Fruit fly (Drosophila melanogaster): ENCODE results near the gene CG4291.

CG4291 gene

DNA sequence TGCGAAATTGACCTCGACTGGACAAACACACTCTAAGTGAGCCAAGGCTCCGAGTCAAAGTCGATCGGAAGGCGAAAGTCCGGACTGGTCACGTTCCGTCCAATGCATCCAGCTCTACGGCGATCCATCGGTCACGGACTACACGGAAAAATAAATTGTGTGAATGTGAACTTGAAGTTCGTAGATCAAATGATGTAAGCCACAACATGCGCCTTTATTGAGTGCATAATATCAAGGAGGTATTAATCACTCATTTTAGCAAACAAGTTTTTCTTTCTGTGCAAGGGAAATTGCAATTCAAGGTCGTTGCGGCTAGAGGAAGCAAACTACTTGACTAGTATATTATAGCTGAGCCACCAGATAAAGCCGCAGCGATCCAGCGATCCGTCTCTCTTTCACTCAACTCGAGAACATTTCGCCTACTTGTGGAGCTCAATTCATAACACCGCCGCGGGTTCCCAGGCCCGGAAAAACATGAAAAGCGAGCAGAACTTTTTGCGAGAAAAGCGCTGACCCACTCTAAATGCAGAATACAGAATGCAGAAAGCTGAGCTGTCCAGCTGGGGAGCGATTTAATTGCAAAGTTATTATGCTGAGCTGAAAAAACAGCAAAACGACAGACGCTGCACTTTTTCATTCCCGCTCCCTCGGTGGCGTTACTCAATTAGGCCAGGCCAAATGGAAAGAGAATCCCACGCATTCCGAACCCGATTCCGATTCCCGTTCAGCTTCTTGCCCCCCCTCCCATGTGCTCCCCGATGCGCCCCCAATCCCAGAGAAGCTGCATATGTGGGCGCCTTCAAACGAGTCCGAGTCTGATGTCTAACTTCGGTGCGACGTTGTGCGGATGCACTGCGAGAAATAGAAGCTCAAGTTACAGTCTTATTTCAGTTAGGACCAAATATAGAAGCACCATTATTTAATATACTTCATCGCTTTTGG lies 8.4 kb downstream of the CG4291 start (continued):
- TF ChIP-seq CG10631 (GFP tag; optimal IDR thresholded peaks at IDR 0.05) (peak; percentile 41), net (GFP tag; optimal IDR thresholded peaks at IDR 0.05) (peak; percentile 36), CG6854 (GFP tag; optimal IDR thresholded peaks at IDR 0.05) (peak; percentile 16), CG7368 (GFP tag; optimal IDR thresholded peaks at IDR 0.05) (peak; percentile 18)

DNA sequence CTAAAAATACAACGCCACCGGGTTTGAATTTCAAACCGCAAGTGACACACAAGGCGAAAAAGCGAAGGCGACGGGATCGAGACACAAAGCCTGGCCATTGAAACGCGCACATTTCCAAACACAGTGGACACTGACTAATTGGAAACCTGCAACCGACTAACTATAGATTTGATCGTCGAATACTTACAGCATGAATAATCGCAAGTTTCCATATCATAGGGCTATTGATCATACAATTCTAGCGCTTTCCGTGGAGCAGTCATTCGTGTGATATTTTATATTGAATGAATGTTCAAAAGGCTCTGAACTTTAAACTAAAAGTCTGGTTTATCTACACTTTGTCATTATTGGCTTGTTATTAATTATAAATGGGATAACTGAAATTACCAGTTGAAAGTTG lies 9.2 kb downstream of the CG4291 start:
- TF ChIP-seq CG3032 (tag; optimal IDR thresholded peaks at IDR 0.05): no peak
- peak; percentile 35 for TF ChIP-seq CG32006 (GFP tag; optimal IDR thresholded peaks at IDR 0.05)
- TF ChIP-seq CG3919 (GFP tag; optimal IDR thresholded peaks at IDR 0.05): no peak
- TF ChIP-seq Met (GFP tag; optimal IDR thresholded peaks at IDR 0.05): peak; percentile 52
- TF ChIP-seq Ets96B (tag; optimal IDR thresholded peaks at IDR 0.05): no peak
- no peak for TF ChIP-seq spab (GFP tag; optimal IDR thresholded peaks at IDR 0.05)
- no peak for TF ChIP-seq CG8119 (GFP tag; IDR thresholded peaks at IDR 0.05)
- TF ChIP-seq topi (GFP tag; optimal IDR thresholded peaks at IDR 0.05): peak; percentile 17
- peak; percentile 4 for TF ChIP-seq Sox102F (GFP tag; optimal IDR thresholded peaks at IDR 0.05)
- peak; percentile 30 for TF ChIP-seq Eip75B (GFP tag; optimal IDR thresholded peaks at IDR 0.05)
- no peak for TF ChIP-seq Smox (GFP tag; optimal IDR thresholded peaks at IDR 0.05)
- no peak for TF ChIP-seq CG11902 (GFP tag; optimal IDR thresholded peaks at IDR 0.05)
- no peak for TF ChIP-seq CG6854 (GFP tag; optimal IDR thresholded peaks at IDR 0.05)
- peak; percentile 36 for TF ChIP-seq OdsH (GFP tag; optimal IDR thresholded peaks at IDR 0.05)
- no peak for TF ChIP-seq ss (GFP tag; optimal IDR thresholded peaks at IDR 0.05)
- TF ChIP-seq CG15336 (GFP tag; IDR thresholded peaks at IDR 0.05): no peak
- peak; percentile 3 for TF ChIP-seq Lpt (GFP tag; optimal IDR thresholded peaks at IDR 0.05)
- no peak for TF ChIP-seq svp (GFP tag)
- no peak for TF ChIP-seq CG11294 (GFP tag; IDR thresholded peaks at IDR 0.05)
- TF ChIP-seq acj6 (GFP tag; optimal IDR thresholded peaks at IDR 0.05): no peak
- TF ChIP-seq CG8632 (GFP tag; optimal IDR thresholded peaks at IDR 0.05): no peak
- TF ChIP-seq Eip78C (GFP tag): peak; percentile 62
- TF ChIP-seq CG31627 (GFP tag; optimal IDR thresholded peaks at IDR 0.05): peak; percentile 40
- TF ChIP-seq CG10669 (GFP tag; optimal IDR thresholded peaks at IDR 0.05): no peak
- no peak for TF ChIP-seq CG6163 (GFP tag; IDR thresholded peaks at IDR 0.05)
- TF ChIP-seq CG10631 (GFP tag; optimal IDR thresholded peaks at IDR 0.05): peak; percentile 4
- TF ChIP-seq dsx (GFP tag; optimal IDR thresholded peaks at IDR 0.05; ENCODE audit: poor library complexity, severe bottlenecking): no peak
- peak; percentile 7 for TF ChIP-seq cyc (GFP tag; optimal IDR thresholded peaks at IDR 0.05)
- no peak for TF ChIP-seq salr (GFP tag; optimal IDR thresholded peaks at IDR 0.05)
- no peak for TF ChIP-seq CG8319 (GFP tag; optimal IDR thresholded peaks at IDR 0.05)
- no peak for TF ChIP-seq CG6808 (GFP tag; optimal IDR thresholded peaks at IDR 0.05)
- peak; percentile 39 for TF ChIP-seq Hr4 (GFP tag; optimal IDR thresholded peaks at IDR 0.05)
- TF ChIP-seq Eip93F (GFP tag; optimal IDR thresholded peaks at IDR 0.05): no peak
- TF ChIP-seq CG7368 (GFP tag; optimal IDR thresholded peaks at IDR 0.05): no peak
- TF ChIP-seq Sox14 (GFP tag; optimal IDR thresholded peaks at IDR 0.05): no peak
- peak; percentile 1 for TF ChIP-seq Blimp-1 (GFP tag; optimal IDR thresholded peaks at IDR 0.05)
- no peak for TF ChIP-seq fkh (GFP tag; optimal IDR thresholded peaks at IDR 0.05)
- no peak for TF ChIP-seq net (GFP tag; optimal IDR thresholded peaks at IDR 0.05)
- TF ChIP-seq Hr39 (GFP tag; optimal IDR thresholded peaks at IDR 0.05): peak; percentile 53
- no peak for TF ChIP-seq achi (GFP tag; optimal IDR thresholded peaks at IDR 0.05)
- TF ChIP-seq CG9139 (GFP tag; optimal IDR thresholded peaks at IDR 0.05): no peak
- TF ChIP-seq eg (GFP tag; IDR thresholded peaks at IDR 0.05): 0 out of 3 replicates have a peak, but pooled peaks have one; percentile 11
- no peak for TF ChIP-seq CG34406 (GFP tag; optimal IDR thresholded peaks at IDR 0.05)
- TF ChIP-seq lz (GFP tag; optimal IDR thresholded peaks at IDR 0.05): peak; percentile 33
- no peak for TF ChIP-seq CG11762 (GFP tag; optimal IDR thresholded peaks at IDR 0.05; ENCODE audit: insufficient read depth)
- peak; percentile 7 for TF ChIP-seq CG6276 (GFP tag; optimal IDR thresholded peaks at IDR 0.05)
- peak; percentile 52 for TF ChIP-seq esn (GFP tag; optimal IDR thresholded peaks at IDR 0.05)
- TF ChIP-seq Hr38 (GFP tag; optimal IDR thresholded peaks at IDR 0.05): no peak

All from whole organism, prepupa.